Fruit fly (Drosophila melanogaster): Measurements from ENCODE around the gene mRpS18A.

mRpS18A gene

DNA sequence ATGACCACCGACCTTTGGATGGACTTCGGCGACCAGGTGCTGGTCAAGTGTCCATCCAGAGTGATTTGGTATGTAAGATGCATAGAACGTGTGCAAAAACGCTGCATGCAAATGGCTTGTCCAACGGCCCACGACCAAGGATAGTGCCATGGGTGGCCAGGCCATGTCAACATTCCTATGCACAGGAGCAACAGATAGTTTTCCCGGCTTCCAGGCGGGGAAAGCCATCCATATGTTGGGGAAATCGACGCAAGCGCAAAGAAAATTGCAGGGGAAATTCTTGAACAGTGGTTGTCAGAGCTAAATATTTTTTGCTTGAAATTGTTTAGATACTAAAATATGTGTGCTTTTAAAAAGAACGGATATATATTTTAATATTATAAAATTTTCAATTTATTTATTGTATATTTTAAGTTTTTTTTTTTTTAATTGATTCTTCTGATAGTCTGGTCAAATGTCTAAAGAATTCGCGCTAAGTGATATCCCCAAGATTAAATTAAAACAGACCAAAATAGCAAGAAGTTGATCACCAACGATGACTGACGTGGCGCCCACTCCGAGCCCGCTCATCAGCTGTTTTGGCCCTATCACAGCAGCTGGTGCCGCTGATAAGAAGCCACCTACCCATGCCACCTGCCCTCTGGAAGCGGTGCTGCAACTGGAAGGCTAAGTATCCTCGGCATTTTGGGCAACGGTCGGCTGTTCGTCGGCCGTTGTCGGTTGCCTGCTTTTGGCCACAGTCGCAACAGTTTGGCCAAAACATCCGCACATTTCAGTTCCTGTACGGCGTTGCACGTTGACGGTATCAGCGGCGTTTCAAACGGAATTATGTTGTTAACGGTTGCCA is 15.2 kb upstream of the mRpS18A start, which contains the start of gene 5-HT2B (continued):
- 0 out of 2 replicates have a peak, but pooled peaks have one; percentile 27 for TF ChIP-seq CG31441 (GFP tag; IDR thresholded peaks at IDR 0.05)
- TF ChIP-seq prd (optimal IDR thresholded peaks at IDR 0.05) = no peak
- TF ChIP-seq prd (GFP tag; IDR thresholded peaks at IDR 0.05) = 0 out of 3 replicates have a peak, but pooled peaks have one; percentile 5
- peak; percentile 14 for TF ChIP-seq Hr3 (GFP tag; optimal IDR thresholded peaks at IDR 0.05)
- peak; percentile 60 for TF ChIP-seq CG3281 (GFP tag; optimal IDR thresholded peaks at IDR 0.05)
- no peak for TF ChIP-seq zen2 (GFP tag; IDR thresholded peaks at IDR 0.05; ENCODE audit: partially characterized antibody)
- TF ChIP-seq Oli (tag; optimal IDR thresholded peaks at IDR 0.05) = peak; percentile 31
- no peak for TF ChIP-seq HmgZ (tag; optimal IDR thresholded peaks at IDR 0.05)
- TF ChIP-seq scrt (GFP tag; optimal IDR thresholded peaks at IDR 0.05) = peak; percentile 91
- TF ChIP-seq CG17328 (GFP tag; IDR thresholded peaks at IDR 0.05) = no peak
- no peak for TF ChIP-seq CG33557 (GFP tag; optimal IDR thresholded peaks at IDR 0.05)
- TF ChIP-seq esg (GFP tag; conservative IDR thresholded peaks at IDR 0.05) = peak; percentile 37; the same call in 1 of the 2 replicates
- TF ChIP-seq Hmr (GFP tag; optimal IDR thresholded peaks at IDR 0.05) = peak; percentile 71
- no peak for TF ChIP-seq CG9437 (GFP tag; optimal IDR thresholded peaks at IDR 0.05)
- no peak for TF ChIP-seq CG12942 (GFP tag; optimal IDR thresholded peaks at IDR 0.05)

DNA sequence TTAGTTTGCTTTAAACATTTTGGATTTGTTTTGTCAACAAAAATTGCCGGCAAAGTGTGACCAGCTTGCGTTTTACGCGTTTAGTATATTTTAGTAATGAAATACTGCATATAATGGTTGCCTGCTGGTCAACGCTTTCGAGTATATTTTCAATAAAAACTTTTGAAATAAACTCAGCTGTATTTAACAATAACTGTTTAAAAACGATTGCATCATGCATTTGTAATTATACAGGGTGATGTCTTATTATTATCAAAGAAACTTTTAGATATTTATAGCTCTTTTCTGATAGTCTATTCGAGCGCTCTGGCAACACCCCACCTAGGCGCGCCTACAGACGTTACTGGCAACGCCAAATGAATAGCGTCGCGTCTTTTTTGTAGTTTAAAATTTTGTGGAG is 1.4 kb upstream of the mRpS18A start, which contains the start of gene Cenp-C:
Gene Cenp-C (plus strand): TSS at position 332 of the 400 bp plus-strand sequence.
- TF ChIP-seq sc (optimal IDR thresholded peaks at IDR 0.05) (no peak), sc (GFP tag; optimal IDR thresholded peaks at IDR 0.05) (no peak), tgo (GFP tag; IDR thresholded peaks at IDR 0.05) (no peak), Side (GFP tag; optimal IDR thresholded peaks at IDR 0.05) (peak; percentile 32), NK7.1 (GFP tag; optimal IDR thresholded peaks at IDR 0.05) (no peak), ind (GFP tag; optimal IDR thresholded peaks at IDR 0.05) (peak; percentile 44), jumu (GFP tag; optimal IDR thresholded peaks at IDR 0.05) (peak; percentile 73), fu2 (GFP tag; optimal IDR thresholded peaks at IDR 0.05) (peak; percentile 41), CG6689 (GFP tag; IDR thresholded peaks at IDR 0.05) (peak; percentile 33; the same call in 1 of the 2 replicates), ftz-f1 (GFP tag; optimal IDR thresholded peaks at IDR 0.05) (no peak), Nf-YA (GFP tag; IDR thresholded peaks at IDR 0.05) (no peak), CG2129 (GFP tag; IDR thresholded peaks at IDR 0.05; ENCODE audit: partially characterized antibody) (no peak), CG33213 (GFP tag; optimal IDR thresholded peaks at IDR 0.05) (peak; percentile 2), CG18011 (GFP tag; optimal IDR thresholded peaks at IDR 0.05) (no peak), inv (GFP tag; IDR thresholded peaks at IDR 0.05; ENCODE audit: partially characterized antibody) (no peak), CG16815 (GFP tag; optimal IDR thresholded peaks at IDR 0.05) (no peak), CG17328 (GFP tag; IDR thresholded peaks at IDR 0.05) (no peak), vnd (GFP tag; IDR thresholded peaks at IDR 0.05; ENCODE audit: partially characterized antibody) (no peak), sens (GFP tag) (peak; percentile 84), CG2120 (GFP tag; optimal IDR thresholded peaks at IDR 0.05) (peak; percentile 62), lilli (GFP tag; optimal IDR thresholded peaks at IDR 0.05) (peak; percentile 64), Ptx1 (GFP tag; IDR thresholded peaks at IDR 0.05) (peak; percentile 30; the same call in 1 of the 2 replicates), zfh2 (GFP tag; optimal IDR thresholded peaks at IDR 0.05) (peak; percentile 36), Bteb2 (GFP tag; optimal IDR thresholded peaks at IDR 0.05) (peak; percentile 18), CG13424 (tag; optimal IDR thresholded peaks at IDR 0.05) (peak; percentile 32), hkb (optimal IDR thresholded peaks at IDR 0.05) (peak; percentile 69), hkb (GFP tag; IDR thresholded peaks at IDR 0.05) (no peak), CG6175 (GFP tag; IDR thresholded peaks at IDR 0.05) (no peak), CG15601 (tag; optimal IDR thresholded peaks at IDR 0.05) (no peak), Chrac-16 (GFP tag; optimal IDR thresholded peaks at IDR 0.05) (peak; percentile 14), nmo (GFP tag; optimal IDR thresholded peaks at IDR 0.05) (peak; percentile 68), Dip2 (GFP tag; IDR thresholded peaks at IDR 0.05) (no peak), otp (GFP tag; IDR thresholded peaks at IDR 0.05) (no peak), CG9817 (tag; optimal IDR thresholded peaks at IDR 0.05) (peak; percentile 21), TFAM (GFP tag; optimal IDR thresholded peaks at IDR 0.05) (no peak), CG7987 (GFP tag; optimal IDR thresholded peaks at IDR 0.05) (no peak)

All from whole organism, embryonic.